Worm (Caenorhabditis elegans) whole organism, L1 larva: Measurements from ENCODE around the gene Y51H4A.8.

ENCODE experiments used
- ceh-82 ChIP-seq, 3 experiments: fragments of 150-350 bp in 1 of 3; sonication (generic microtip) in 2 of 3; optimal IDR thresholded peaks; 2 replicates each; lab custom pipeline; 2014 to 2017; ENCODE audit warnings: missing biosample characterization in 3 of 3, missing genetic modification characterization in 3 of 3
- dsc-1 ChIP-seq: sonication (generic microtip); optimal IDR thresholded peaks from 2 replicates; lab custom pipeline; 2016; ENCODE audit warnings: mild to moderate bottlenecking, missing genetic modification characterization, missing compliant biosample characterization
- mdl-1 ChIP-seq, 2 experiments: fragments of 150-350 bp; optimal IDR thresholded peaks; 2 replicates each; lab custom pipeline; 2014 to 2017; ENCODE audit warnings: missing biosample characterization in 2 of 2, missing genetic modification characterization in 2 of 2, inconsistent platforms in 1 of 2
- nhr-237 ChIP-seq: fragments of 150-350 bp; optimal IDR thresholded peaks from 2 replicates; lab custom pipeline; 2014; ENCODE audit warnings: missing biosample characterization, missing genetic modification characterization
- skn-1 ChIP-seq: fragments of 150-350 bp; optimal IDR thresholded peaks from 2 replicates; lab custom pipeline; 2014; ENCODE audit warnings: missing biosample characterization, missing genetic modification characterization
- tbx-2 ChIP-seq: sonication (generic microtip); optimal IDR thresholded peaks from 2 replicates; lab custom pipeline; 2016; ENCODE audit warnings: missing genetic modification characterization, missing compliant biosample characterization
- unc-62 ChIP-seq: fragments of 150-350 bp; optimal IDR thresholded peaks from 2 replicates; lab custom pipeline; 2014; ENCODE audit warnings: missing biosample characterization, missing genetic modification reagents, missing genetic modification characterization
- ztf-11 ChIP-seq, 2 experiments: sonication (generic microtip); optimal IDR thresholded peaks; 2 replicates each; lab custom pipeline; 2016 to 2017; ENCODE audit warnings: missing genetic modification characterization in 2 of 2, missing biosample characterization in 1 of 2, missing compliant biosample characterization in 1 of 2

- TF ChIP-seq mdl-1 (tag; optimal IDR thresholded peaks at IDR 0.05; lab: Kevin White, UChicago) (no peak), ztf-11 (tag; optimal IDR thresholded peaks at IDR 0.05; lab: Kevin White, UChicago) (no peak), unc-62 (GFP tag; lab: Kevin White, UChicago) (no peak), ceh-82 (tag; optimal IDR thresholded peaks at IDR 0.05; lab: Kevin White, UChicago) (no peak), skn-1 (tag; lab: Kevin White, UChicago) (no peak), nhr-237 (tag; lab: Kevin White, UChicago) (no peak), tbx-2 (tag; lab: Kevin White, UChicago) (no peak), dsc-1 (tag; lab: Kevin White, UChicago) (no peak)
Observed at ce11 chrIV:16533361-16533760, 45.0 kb downstream of the Y51H4A.8 start, which contains the start of gene Y51H4A.6.
